Worm (Caenorhabditis elegans) whole organism, L4 larva: ENCODE results near the gene gtf-2F1.

ENCODE experiments used
- ama-1 ChIP-seq: fragments of 150-350 bp; optimal IDR thresholded peaks from 2 replicates; lab custom pipeline; 2014; ENCODE audit warnings: inconsistent platforms, mixed read lengths
- lin-13 ChIP-seq: fragments of 150-350 bp; optimal IDR thresholded peaks from 2 replicates; lab custom pipeline; 2014; ENCODE audit warnings: missing biosample characterization, missing genetic modification reagents, missing genetic modification characterization
- lin-15B ChIP-seq: fragments of 150-350 bp; sonication (generic microtip); optimal IDR thresholded peaks from 3 replicates; lab custom pipeline; 2014; ENCODE audit warnings: missing biosample characterization, missing genetic modification characterization
- ztf-11 ChIP-seq: fragments of 150-350 bp; optimal IDR thresholded peaks from 2 replicates; lab custom pipeline; 2014; ENCODE audit warnings: missing biosample characterization, missing genetic modification characterization

DNA sequence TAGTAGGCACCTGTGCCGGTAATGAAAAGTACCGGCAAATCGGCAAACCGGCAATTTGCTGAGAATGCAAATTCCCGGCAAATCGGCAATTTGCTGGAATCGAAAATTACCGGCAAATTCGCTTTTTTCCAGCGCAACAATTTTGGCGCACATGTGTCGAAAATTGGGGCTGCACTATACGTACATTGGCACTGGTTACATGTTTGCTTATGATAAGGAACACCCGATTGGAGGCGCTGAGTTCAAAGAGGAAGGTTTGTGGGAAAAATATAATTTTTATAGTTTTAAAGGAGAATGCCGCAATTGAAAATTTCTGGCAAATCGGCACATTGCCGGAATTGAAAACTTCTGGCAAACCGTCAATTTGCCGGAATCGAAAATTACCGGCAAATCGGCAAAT, 4.1 kb upstream of the gtf-2F1 start:
- TF ChIP-seq lin-13 (no peak), ama-1 (no peak), lin-15B (tag; lab: Kevin White, UChicago) (no peak), ztf-11 (tag; lab: Kevin White, UChicago) (no peak)
